Worm (Caenorhabditis elegans): Measurements from ENCODE around the gene clec-182.
"Not testable (repeated sequence)": the region's sequence is repeated elsewhere in the genome, so short reads cannot be mapped to it uniquely, and the experiment has no call there.

The clec-182 gene

DNA sequence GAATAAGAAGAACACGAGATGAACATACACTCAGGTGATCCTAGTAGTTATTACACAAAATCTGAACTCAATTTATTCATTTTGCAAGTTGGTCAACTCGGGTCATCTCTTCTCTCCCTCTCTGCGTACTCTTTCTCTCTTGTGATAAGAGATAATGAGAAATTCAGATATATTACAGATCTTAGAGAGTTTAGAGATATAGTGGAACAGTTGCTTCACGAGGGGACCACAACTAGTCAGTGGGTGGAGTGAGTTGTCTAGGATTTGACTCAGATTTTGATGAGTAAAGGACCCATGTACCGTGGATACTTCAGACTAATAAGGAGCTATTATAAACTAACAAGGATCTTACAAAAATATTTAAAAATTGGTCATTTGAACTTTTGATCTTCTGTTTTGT, 15.5 kb upstream of the clec-182 start, which contains the start of gene exc-5:
Gene exc-5 (minus strand): TSS at position 57 of the 400 bp plus-strand sequence.
- no peak for TF ChIP-seq tab-1 (GFP tag; IDR thresholded peaks at IDR 0.05)
- no peak for TF ChIP-seq cog-1 (tag; optimal IDR thresholded peaks at IDR 0.05)
- TF ChIP-seq ref-1 (GFP tag; conservative IDR thresholded peaks at IDR 0.05) = no peak
- TF ChIP-seq flt-1 (GFP tag; IDR thresholded peaks at IDR 0.05) = no peak
- TF ChIP-seq T22C8.4 (GFP tag; IDR thresholded peaks at IDR 0.05) = no peak
- TF ChIP-seq klf-2 (GFP tag; conservative IDR thresholded peaks at IDR 0.05) = no peak
- TF ChIP-seq ztf-29 (GFP tag; IDR thresholded peaks at IDR 0.05) = no peak
- TF ChIP-seq ztf-23 (GFP tag; IDR thresholded peaks at IDR 0.05) = no peak
- no peak for TF ChIP-seq med-1 (GFP tag; optimal IDR thresholded peaks at IDR 0.05; ENCODE audit: insufficient read depth)

ce11 chrIV:8807327-8807726, 9.2 kb upstream of the clec-182 start:
- no peak for TF ChIP-seq flt-1 (GFP tag; IDR thresholded peaks at IDR 0.05)
- TF ChIP-seq ztf-23 (GFP tag; IDR thresholded peaks at IDR 0.05) = no peak
- no peak for TF ChIP-seq T22C8.4 (GFP tag; IDR thresholded peaks at IDR 0.05)
- no peak for TF ChIP-seq tab-1 (GFP tag; IDR thresholded peaks at IDR 0.05)
- TF ChIP-seq klf-2 (GFP tag; conservative IDR thresholded peaks at IDR 0.05) = no peak
- no peak for TF ChIP-seq cog-1 (tag; optimal IDR thresholded peaks at IDR 0.05)
- TF ChIP-seq ref-1 (GFP tag; conservative IDR thresholded peaks at IDR 0.05) = no peak
- TF ChIP-seq ztf-29 (GFP tag; IDR thresholded peaks at IDR 0.05) = no peak
- no peak for TF ChIP-seq med-1 (GFP tag; optimal IDR thresholded peaks at IDR 0.05; ENCODE audit: insufficient read depth)

DNA sequence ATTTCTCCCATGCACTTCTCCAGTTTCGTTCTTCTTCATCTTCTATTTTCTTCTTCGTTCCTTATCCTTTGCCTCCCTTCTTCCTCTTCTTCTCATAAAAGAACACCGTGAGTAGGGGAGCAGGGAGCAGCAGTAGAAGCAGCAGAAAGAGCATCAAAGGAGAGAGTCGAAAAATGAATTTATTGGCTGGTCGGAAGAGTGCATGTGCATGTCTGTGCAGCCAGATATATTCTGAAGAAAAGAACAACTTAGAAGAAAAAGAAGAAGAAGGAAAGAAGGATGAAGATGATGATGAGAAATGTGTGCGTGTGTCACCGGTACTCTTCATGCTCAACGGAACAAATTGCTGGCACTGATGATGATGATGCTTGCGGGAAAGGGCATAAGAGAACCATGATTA, 1.9 kb downstream of the clec-182 start:
- no peak for TF ChIP-seq cog-1 (tag; optimal IDR thresholded peaks at IDR 0.05)

DNA sequence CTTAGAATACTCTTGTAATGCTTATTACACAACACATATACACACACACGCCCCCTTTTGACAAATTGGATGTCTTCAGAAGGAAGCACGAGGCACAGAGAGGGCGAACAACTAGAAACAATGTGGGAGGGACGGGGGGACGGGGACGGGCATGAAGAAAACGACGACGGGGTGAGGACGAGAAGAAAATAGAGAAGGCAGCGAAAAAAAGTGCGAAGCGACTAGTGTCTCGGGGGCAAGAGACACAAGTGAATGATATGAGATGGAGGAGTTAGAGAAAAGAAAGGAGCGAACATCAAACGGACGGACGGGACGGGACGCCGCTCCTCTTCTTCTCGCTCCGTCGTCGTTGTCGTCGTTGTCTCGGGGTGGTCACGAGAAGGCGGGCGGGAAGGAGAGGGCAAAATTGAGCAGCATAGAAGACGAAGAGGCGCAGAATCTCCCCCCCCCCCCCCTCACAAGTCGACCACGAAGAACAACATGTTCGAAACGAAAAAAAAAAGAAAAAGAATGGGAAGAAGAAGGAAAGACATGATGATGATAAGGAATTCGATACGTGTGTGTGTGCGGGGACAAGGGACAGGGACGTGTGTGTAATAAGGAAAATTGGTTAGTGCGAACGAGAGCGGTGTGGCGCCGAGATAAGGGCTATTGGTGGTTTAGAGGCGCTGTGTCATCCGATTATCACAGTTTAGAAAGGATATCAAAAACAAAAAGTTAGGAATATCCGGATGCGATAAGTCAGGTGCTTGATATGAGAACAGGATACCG, 3.1 kb downstream of the clec-182 start:
- TF ChIP-seq ztf-29 (GFP tag; IDR thresholded peaks at IDR 0.05) = no peak
- TF ChIP-seq tab-1 (GFP tag; IDR thresholded peaks at IDR 0.05) = no peak
- TF ChIP-seq med-1 (GFP tag; optimal IDR thresholded peaks at IDR 0.05; ENCODE audit: insufficient read depth) = no peak
- no peak for TF ChIP-seq cog-1 (tag; optimal IDR thresholded peaks at IDR 0.05)
- TF ChIP-seq ref-1 (GFP tag; conservative IDR thresholded peaks at IDR 0.05) = no peak
- TF ChIP-seq ztf-23 (GFP tag; IDR thresholded peaks at IDR 0.05) = no peak
- TF ChIP-seq T22C8.4 (GFP tag; IDR thresholded peaks at IDR 0.05) = no peak
- no peak for TF ChIP-seq klf-2 (GFP tag; conservative IDR thresholded peaks at IDR 0.05)
- TF ChIP-seq flt-1 (GFP tag; IDR thresholded peaks at IDR 0.05) = no peak

DNA sequence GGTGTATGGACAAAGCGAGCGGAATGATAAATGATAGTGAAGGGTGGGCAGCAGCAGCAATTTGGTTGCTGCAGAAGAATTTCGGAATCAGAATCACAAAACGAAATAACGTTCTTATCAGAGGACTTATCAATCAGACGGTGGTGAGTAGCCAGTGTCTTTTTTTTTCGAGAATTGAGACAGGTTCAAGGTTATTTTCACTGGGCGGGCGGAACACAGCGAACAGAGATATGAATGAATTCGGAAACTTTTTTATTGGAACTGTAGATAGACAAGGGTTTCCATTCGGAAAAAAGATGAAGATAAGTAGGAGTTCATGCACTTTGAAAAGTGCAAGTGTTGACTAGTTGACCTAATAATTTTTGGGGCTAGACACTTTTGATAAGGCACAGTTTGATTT, 4.9 kb downstream of the clec-182 start:
- TF ChIP-seq med-1 (GFP tag; optimal IDR thresholded peaks at IDR 0.05; ENCODE audit: insufficient read depth) (no peak), flt-1 (GFP tag; IDR thresholded peaks at IDR 0.05) (no peak), ref-1 (GFP tag; conservative IDR thresholded peaks at IDR 0.05) (no peak), cog-1 (tag; optimal IDR thresholded peaks at IDR 0.05) (no peak), ztf-29 (GFP tag; IDR thresholded peaks at IDR 0.05) (no peak)

ce11 chrIV:8792808-8793207, 5.3 kb downstream of the clec-182 start, which contains the start of gene C33D9.3:
Gene C33D9.3 (minus strand): TSS chrIV:8792908.
- TF ChIP-seq flt-1 (GFP tag; IDR thresholded peaks at IDR 0.05) = no peak
- no peak for TF ChIP-seq ztf-29 (GFP tag; IDR thresholded peaks at IDR 0.05)
- TF ChIP-seq med-1 (GFP tag; optimal IDR thresholded peaks at IDR 0.05; ENCODE audit: insufficient read depth) = no peak
- no peak for TF ChIP-seq cog-1 (tag; optimal IDR thresholded peaks at IDR 0.05)
- TF ChIP-seq ref-1 (GFP tag; conservative IDR thresholded peaks at IDR 0.05) = no peak
- TF ChIP-seq tab-1 (GFP tag; IDR thresholded peaks at IDR 0.05) = no peak
- no peak for TF ChIP-seq T22C8.4 (GFP tag; IDR thresholded peaks at IDR 0.05)
- no peak for TF ChIP-seq ztf-23 (GFP tag; IDR thresholded peaks at IDR 0.05)
- TF ChIP-seq klf-2 (GFP tag; conservative IDR thresholded peaks at IDR 0.05) = no peak

DNA sequence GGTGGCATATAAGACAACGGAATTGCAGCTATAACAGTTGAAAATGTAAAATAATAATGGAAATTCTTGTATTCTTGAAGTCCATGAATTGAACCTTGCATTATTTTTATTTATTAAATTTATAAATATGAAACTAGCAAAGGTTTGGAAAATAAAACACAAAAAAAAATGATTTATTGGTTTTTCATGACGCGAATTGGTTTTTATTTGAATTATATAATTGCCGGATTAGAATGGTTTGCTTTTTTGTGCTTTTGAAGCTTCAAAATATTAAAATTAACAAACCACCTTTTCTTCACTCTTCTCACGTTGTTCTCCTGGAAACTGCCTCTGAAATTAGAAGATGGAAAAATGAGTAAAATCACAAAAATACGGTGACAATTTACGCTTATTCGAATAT, 8.0 kb downstream of the clec-182 start, which contains the start of gene sru-35:
Gene sru-35 (minus strand): TSS at position 101 of the 400 bp plus-strand sequence.
- no peak for TF ChIP-seq cog-1 (tag; optimal IDR thresholded peaks at IDR 0.05)
- no peak for TF ChIP-seq klf-2 (GFP tag; conservative IDR thresholded peaks at IDR 0.05)

DNA sequence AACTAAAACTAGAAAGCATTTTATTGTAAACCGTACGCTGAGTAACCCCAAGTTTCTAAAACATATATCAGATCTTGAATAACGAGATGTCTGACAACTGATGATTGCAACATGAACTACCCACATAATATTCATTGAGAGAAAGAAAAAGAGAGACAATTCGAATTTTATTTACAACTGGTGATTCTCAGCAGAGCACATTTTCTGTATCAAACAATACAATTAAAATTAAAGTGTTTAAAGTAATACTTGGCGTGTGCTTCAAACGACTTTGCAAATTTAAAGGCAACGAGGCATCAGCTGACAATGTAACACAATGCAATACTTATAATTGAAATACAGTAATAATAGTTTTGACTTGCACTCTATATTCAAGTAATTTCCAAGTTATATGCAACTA, 10.1 kb downstream of the clec-182 start, which contains the start of gene C33D9.10:
Gene C33D9.10 (minus strand): TSS at position 101 of the 400 bp plus-strand sequence.
- not testable (repeated sequence) for TF ChIP-seq ztf-29 (GFP tag; IDR thresholded peaks at IDR 0.05); T22C8.4 (GFP tag; IDR thresholded peaks at IDR 0.05); med-1 (GFP tag; optimal IDR thresholded peaks at IDR 0.05; ENCODE audit: insufficient read depth)

DNA sequence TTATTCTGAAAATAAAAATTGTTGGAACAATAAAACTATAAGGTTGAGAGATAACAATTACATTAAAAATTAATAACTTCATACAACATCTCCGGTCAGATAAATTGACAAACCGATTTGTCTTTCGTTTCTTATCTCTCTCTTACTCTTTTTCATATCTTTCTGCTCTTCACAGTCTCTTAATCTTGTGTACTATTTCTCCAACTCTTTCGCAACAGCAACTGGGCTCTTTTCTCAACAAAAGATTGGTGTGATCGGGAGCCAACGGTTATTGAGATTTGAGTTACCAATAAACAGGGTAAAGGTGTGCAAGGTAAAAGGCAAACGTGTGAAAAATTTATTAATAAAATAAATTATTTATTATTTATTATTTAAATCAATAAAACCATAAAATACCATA, 11.5 kb downstream of the clec-182 start, which contains the start of gene C33D9.8:
Gene C33D9.8 (minus strand): TSS at position 99 of the 400 bp plus-strand sequence.
- TF ChIP-seq cog-1 (tag; optimal IDR thresholded peaks at IDR 0.05) (no peak), flt-1 (GFP tag; IDR thresholded peaks at IDR 0.05) (no peak), tab-1 (GFP tag; IDR thresholded peaks at IDR 0.05) (no peak), ref-1 (GFP tag; conservative IDR thresholded peaks at IDR 0.05) (no peak), ztf-23 (GFP tag; IDR thresholded peaks at IDR 0.05) (no peak), ztf-29 (GFP tag; IDR thresholded peaks at IDR 0.05) (no peak), klf-2 (GFP tag; conservative IDR thresholded peaks at IDR 0.05) (no peak), med-1 (GFP tag; optimal IDR thresholded peaks at IDR 0.05; ENCODE audit: insufficient read depth) (no peak), T22C8.4 (GFP tag; IDR thresholded peaks at IDR 0.05) (no peak)

ce11 chrIV:8784855-8785327, 13.3 kb downstream of the clec-182 start, which contains the start of gene C33D9.13:
Gene C33D9.13 (minus strand): TSS chrIV:8785277.
- TF ChIP-seq cog-1 (tag; optimal IDR thresholded peaks at IDR 0.05) = no peak
- TF ChIP-seq tab-1 (GFP tag; IDR thresholded peaks at IDR 0.05) = no peak
- TF ChIP-seq klf-2 (GFP tag; conservative IDR thresholded peaks at IDR 0.05) = no peak
- no peak for TF ChIP-seq ztf-23 (GFP tag; IDR thresholded peaks at IDR 0.05)
- TF ChIP-seq flt-1 (GFP tag; IDR thresholded peaks at IDR 0.05) = no peak
- TF ChIP-seq med-1 (GFP tag; optimal IDR thresholded peaks at IDR 0.05; ENCODE audit: insufficient read depth) = no peak
- no peak for TF ChIP-seq ref-1 (GFP tag; conservative IDR thresholded peaks at IDR 0.05)
- no peak for TF ChIP-seq T22C8.4 (GFP tag; IDR thresholded peaks at IDR 0.05)
- no peak for TF ChIP-seq ztf-29 (GFP tag; IDR thresholded peaks at IDR 0.05)
